Fruit fly (Drosophila melanogaster): ENCODE results near the gene NijA.

- TF ChIP-seq gt (GFP tag; IDR thresholded peaks at IDR 0.05) (peak; percentile 41; the same call in 1 of the 2 replicates), CG13287 (GFP tag; IDR thresholded peaks at IDR 0.05; ENCODE audit: partially characterized antibody) (no peak), CG15073 (GFP tag; optimal IDR thresholded peaks at IDR 0.05) (no peak), prd (optimal IDR thresholded peaks at IDR 0.05) (no peak), prd (GFP tag; IDR thresholded peaks at IDR 0.05) (peak; percentile 82), zfh2 (GFP tag; optimal IDR thresholded peaks at IDR 0.05) (peak; percentile 55)
Measured at dm6 chr3L:10683899-10684340, 12.8 kb downstream of the NijA start.
